Worm (Caenorhabditis elegans) whole organism, mixed stage, embryonic: ENCODE measurements around the gene gcy-13.

Experiments used
- hlh-1 ChIP-seq: fragments of 150-350 bp; optimal IDR thresholded peaks from 2 replicates; lab custom pipeline; 2014; ENCODE audit warnings: missing biosample characterization, missing genetic modification reagents, missing genetic modification characterization
- nhr-237 ChIP-seq: fragments of 150-350 bp; optimal IDR thresholded peaks from 2 replicates; lab custom pipeline; 2014; ENCODE audit warnings: missing biosample characterization, missing genetic modification characterization
- snpc-4 ChIP-seq: fragments of 150-350 bp; optimal IDR thresholded peaks from 2 replicates; lab custom pipeline; 2014; ENCODE audit warnings: missing biosample characterization, missing genetic modification characterization

DNA sequence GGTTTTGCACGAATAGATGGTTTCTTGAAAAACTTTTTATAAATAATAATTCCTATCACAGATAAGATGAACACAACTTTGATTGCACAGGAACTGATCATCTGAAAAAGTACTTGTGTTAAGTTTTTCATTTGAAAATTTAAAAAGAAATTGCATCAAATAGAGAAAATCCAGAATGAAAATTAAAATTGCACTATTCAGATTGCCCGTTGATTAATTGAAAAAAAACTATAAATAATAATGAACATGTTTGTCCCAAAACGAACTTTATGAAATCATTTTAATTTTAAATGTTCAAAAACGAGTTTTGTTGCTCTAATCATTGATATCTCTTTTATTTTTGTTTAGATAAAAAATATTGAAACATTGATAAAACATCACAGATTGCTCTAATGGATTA, 47.9 kb upstream of the gcy-13 start, which contains the start of gene cdr-3:
- no peak for TF ChIP-seq hlh-1 (tag; lab: Kevin White, UChicago)
- TF ChIP-seq snpc-4 (tag; lab: Kevin White, UChicago), result no peak
- no peak for TF ChIP-seq nhr-237 (tag; lab: Kevin White, UChicago)
